Fruit fly (Drosophila melanogaster) S2 (cell line): ENCODE results near the gene CG4666.

Experiments
- CG8478 ChIP-seq: fragments of >200 bp; optimal IDR thresholded peaks from 2 replicates; lab custom pipeline; 2018
- CTCF ChIP-seq, 2 experiments: fragments of >200 bp; optimal IDR thresholded peaks; 2 replicates each; lab custom pipeline; 2018

DNA sequence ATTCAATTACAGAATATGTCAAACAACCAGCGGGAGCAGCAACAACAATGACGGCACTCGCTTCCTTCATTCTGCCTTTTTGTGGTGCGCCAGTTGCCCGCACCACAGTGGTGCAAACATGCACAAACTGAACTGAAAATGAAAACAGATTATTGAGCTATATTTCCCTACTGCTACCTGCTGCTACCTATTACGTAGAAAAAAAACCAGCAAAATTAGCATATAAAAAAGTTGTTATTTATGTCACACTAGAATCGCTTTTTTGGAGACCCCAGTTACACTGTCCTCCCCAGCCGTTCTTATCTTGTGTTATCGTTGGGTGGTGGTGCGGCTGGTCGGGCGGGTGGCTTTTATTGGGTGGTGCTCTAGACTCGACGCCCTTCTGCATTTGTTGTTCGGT is 20.0 kb upstream of the CG4666 start:
- TF ChIP-seq CG8478 (no peak), CTCF (optimal IDR thresholded peaks at IDR 0.05; lab: Kevin White, UChicago) (no peak)
